Fruit fly (Drosophila melanogaster) whole organism, embryonic: Measurements from ENCODE around the gene CG13995.

ENCODE experiments used
- Adf1 ChIP-seq: fragments of 200-800 bp; sonication (Bioruptor generic); IDR thresholded peaks from 2 replicates; pipeline ENCODE4 v1.3.6; 2022; ENCODE audit warnings: missing biosample characterization, missing genetic modification characterization
- CG10267 ChIP-seq: fragments of 200-800 bp; sonication (Bioruptor generic); optimal IDR thresholded peaks from 2 replicates; lab custom pipeline; 2018; ENCODE audit warnings: missing biosample characterization, mild to moderate bottlenecking, missing genetic modification characterization, moderate library complexity
- CG11560 ChIP-seq: fragments of 200-800 bp; sonication (Bioruptor generic); IDR thresholded peaks from 3 replicates; pipeline ENCODE4 v1.3.6; 2022; ENCODE audit warnings: missing biosample characterization, missing genetic modification characterization
- CG12236 ChIP-seq: fragments of 200-800 bp; sonication (Bioruptor generic); optimal IDR thresholded peaks from 2 replicates; lab custom pipeline; 2016; ENCODE audit warnings: missing biosample characterization, missing genetic modification characterization
- CG12769 ChIP-seq: fragments of 200-800 bp; sonication (Bioruptor generic); optimal IDR thresholded peaks from 2 replicates; lab custom pipeline; 2019; ENCODE audit warnings: missing biosample characterization, mild to moderate bottlenecking, missing genetic modification characterization, moderate library complexity
- CG15514 ChIP-seq: fragments of 200-800 bp; sonication (Bioruptor generic); optimal IDR thresholded peaks from 3 replicates; lab custom pipeline; 2017; ENCODE audit warnings: missing biosample characterization, missing genetic modification characterization, mild to moderate bottlenecking, moderate library complexity, missing genetic modification reagents
- CG16863 ChIP-seq: fragments of 200-800 bp; sonication (Bioruptor generic); optimal IDR thresholded peaks from 3 replicates; lab custom pipeline; 2016; ENCODE audit warnings: missing biosample characterization, missing genetic modification characterization
- CG1792 ChIP-seq: fragments of 200-800 bp; sonication (Bioruptor generic); optimal IDR thresholded peaks from 2 replicates; lab custom pipeline; 2016; ENCODE audit warnings: missing biosample characterization, missing genetic modification characterization
- CG18476 ChIP-seq: fragments of 200-800 bp; sonication (Bioruptor generic); optimal IDR thresholded peaks from 2 replicates; lab custom pipeline; 2016; ENCODE audit warnings: missing biosample characterization, mild to moderate bottlenecking, missing genetic modification characterization
- CG3281 ChIP-seq: fragments of 200-800 bp; sonication (Bioruptor generic); optimal IDR thresholded peaks from 3 replicates; lab custom pipeline; 2017; ENCODE audit warnings: missing biosample characterization, mild to moderate bottlenecking, missing genetic modification characterization
- CG33557 ChIP-seq: fragments of 200-800 bp; sonication (Bioruptor generic); optimal IDR thresholded peaks from 2 replicates; lab custom pipeline; 2019; ENCODE audit warnings: missing biosample characterization, mild to moderate bottlenecking, missing genetic modification characterization, moderate library complexity
- CG34376 ChIP-seq: fragments of 200-800 bp; sonication (Bioruptor generic); optimal IDR thresholded peaks from 2 replicates; lab custom pipeline; 2018; ENCODE audit warnings: missing biosample characterization, mild to moderate bottlenecking, missing genetic modification characterization
- CG4730 ChIP-seq: fragments of 200-800 bp; sonication (Bioruptor generic); IDR thresholded peaks from 2 replicates; pipeline ENCODE4 v1.3.6; 2022; ENCODE audit warnings: missing biosample characterization, missing genetic modification characterization
- CG7271 ChIP-seq: fragments of 200-800 bp; sonication (Bioruptor generic); optimal IDR thresholded peaks from 2 replicates; lab custom pipeline; 2018; ENCODE audit warnings: missing biosample characterization, mild to moderate bottlenecking, missing genetic modification characterization, moderate library complexity
- CG7372 ChIP-seq: fragments of 200-800 bp; sonication (Bioruptor generic); IDR thresholded peaks from 2 replicates; pipeline ENCODE4 v1.3.6; 2022; ENCODE audit warnings: missing biosample characterization, missing genetic modification characterization
- CG7745 ChIP-seq: fragments of 200-800 bp; sonication (Bioruptor generic); optimal IDR thresholded peaks from 2 replicates; lab custom pipeline; 2018; ENCODE audit warnings: missing biosample characterization, mild to moderate bottlenecking, missing genetic modification characterization, moderate library complexity
- CG7839 ChIP-seq: fragments of 200-800 bp; sonication (Bioruptor generic); optimal IDR thresholded peaks from 3 replicates; lab custom pipeline; 2018; ENCODE audit warnings: missing biosample characterization, mild to moderate bottlenecking, missing genetic modification characterization, moderate library complexity
- CG7987 ChIP-seq: fragments of 200-800 bp; sonication (Bioruptor generic); optimal IDR thresholded peaks from 2 replicates; lab custom pipeline; 2018; ENCODE audit warnings: missing biosample characterization, mild to moderate bottlenecking, missing genetic modification characterization, moderate library complexity
- CG8944 ChIP-seq: fragments of 200-800 bp; sonication (Bioruptor generic); optimal IDR thresholded peaks from 3 replicates; lab custom pipeline; 2016; ENCODE audit warnings: missing biosample characterization, missing genetic modification characterization
- CG9797 ChIP-seq: fragments of 200-800 bp; sonication (Bioruptor generic); optimal IDR thresholded peaks from 3 replicates; lab custom pipeline; 2018; ENCODE audit warnings: missing biosample characterization, mild to moderate bottlenecking, missing genetic modification characterization
- CG9817 ChIP-seq: fragments of 200-800 bp; sonication (Bioruptor generic); optimal IDR thresholded peaks from 2 replicates; lab custom pipeline; 2018; ENCODE audit warnings: missing biosample characterization, mild to moderate bottlenecking, missing genetic modification characterization, moderate library complexity
- CHES-1-like ChIP-seq: fragments of 200-800 bp; sonication (Bioruptor generic); optimal IDR thresholded peaks from 2 replicates; lab custom pipeline; 2016; ENCODE audit warnings: missing biosample characterization, missing genetic modification characterization
- Chrac-16 ChIP-seq: fragments of 200-800 bp; sonication (Bioruptor generic); optimal IDR thresholded peaks from 3 replicates; lab custom pipeline; 2016; ENCODE audit warnings: missing biosample characterization, missing genetic modification characterization
- CoRest ChIP-seq: fragments of 200-800 bp; sonication (Bioruptor generic); optimal IDR thresholded peaks from 3 replicates; lab custom pipeline; 2018; ENCODE audit warnings: missing biosample characterization, mild to moderate bottlenecking, missing genetic modification characterization, moderate library complexity
- Deaf1 ChIP-seq: fragments of 200-800 bp; optimal IDR thresholded peaks from 3 replicates; lab custom pipeline; 2019; ENCODE audit warnings: missing biosample characterization, mild to moderate bottlenecking, missing genetic modification characterization, moderate library complexity
- Dek ChIP-seq: fragments of 200-800 bp; sonication (Bioruptor generic); optimal IDR thresholded peaks from 3 replicates; lab custom pipeline; 2019; ENCODE audit warnings: missing biosample characterization, mild to moderate bottlenecking, missing genetic modification characterization, moderate library complexity
- Dp ChIP-seq: fragments of 200-800 bp; sonication (Bioruptor generic); optimal IDR thresholded peaks from 2 replicates; lab custom pipeline; 2018; ENCODE audit warnings: missing biosample characterization, mild to moderate bottlenecking, missing genetic modification characterization, moderate library complexity
- ERR ChIP-seq: fragments of 200-800 bp; sonication (Bioruptor generic); optimal IDR thresholded peaks from 2 replicates; lab custom pipeline; 2016; ENCODE audit warnings: missing biosample characterization, missing genetic modification characterization
- Ets65A ChIP-seq: fragments of 200-800 bp; sonication (Bioruptor generic); peaks from one replicate; lab custom pipeline; 2016; ENCODE audit warnings: missing biosample characterization, missing genetic modification characterization
- Fer3 ChIP-seq: fragments of 200-800 bp; sonication (Bioruptor generic); optimal IDR thresholded peaks from 2 replicates; lab custom pipeline; 2018; ENCODE audit warnings: missing biosample characterization, mild to moderate bottlenecking, missing genetic modification characterization, moderate library complexity
- HLH4C ChIP-seq: fragments of 200-800 bp; sonication (Bioruptor generic); IDR thresholded peaks from 3 replicates; pipeline ENCODE4 v1.3.6; 2022; ENCODE audit warnings: missing biosample characterization, missing genetic modification characterization; ENCODE audit not compliant: partially characterized antibody
- MBD-R2 ChIP-seq: fragments of 200-800 bp; sonication (Bioruptor generic); IDR thresholded peaks from 2 replicates; pipeline ENCODE4 v1.3.6; 2022; ENCODE audit warnings: missing biosample characterization, missing genetic modification characterization
- Oaz ChIP-seq: fragments of 200-800 bp; sonication (Bioruptor generic); IDR thresholded peaks from 2 replicates; pipeline ENCODE4 v1.3.6; 2022; ENCODE audit warnings: missing biosample characterization, missing genetic modification characterization
- Pdp1 ChIP-seq, 2 experiments: fragments of 200-800 bp; sonication (Bioruptor generic); optimal IDR thresholded peaks; 3 replicates each; lab custom pipeline; 2016; ENCODE audit warnings: missing biosample characterization in 2 of 2, missing genetic modification characterization in 2 of 2, mild to moderate bottlenecking in 1 of 2, moderate library complexity in 1 of 2
- Usf ChIP-seq: fragments of 200-800 bp; sonication (Bioruptor generic); optimal IDR thresholded peaks from 2 replicates; lab custom pipeline; 2017; ENCODE audit warnings: missing genotype, missing biosample characterization, missing genetic modification characterization
- amos ChIP-seq: fragments of 200-800 bp; sonication (Bioruptor generic); IDR thresholded peaks from 2 replicates; pipeline ENCODE4 v1.3.6; 2022; ENCODE audit warnings: missing biosample characterization, missing genetic modification characterization; ENCODE audit not compliant: partially characterized antibody
- caup ChIP-seq: fragments of 200-800 bp; sonication (Bioruptor generic); optimal IDR thresholded peaks from 3 replicates; lab custom pipeline; 2017; ENCODE audit warnings: missing biosample characterization, mild to moderate bottlenecking, missing genetic modification characterization, moderate library complexity; ENCODE audit not compliant: severe bottlenecking
- dimm ChIP-seq: fragments of 200-800 bp; sonication (Bioruptor generic); IDR thresholded peaks from 2 replicates; pipeline ENCODE4 v1.3.6; 2022; ENCODE audit warnings: missing biosample characterization, missing genetic modification characterization
- dmrt99B ChIP-seq: fragments of 200-800 bp; sonication (Bioruptor generic); optimal IDR thresholded peaks from 2 replicates; lab custom pipeline; 2018; ENCODE audit warnings: missing biosample characterization, mild to moderate bottlenecking, missing genetic modification characterization, moderate library complexity
- gce ChIP-seq: fragments of 200-800 bp; sonication (Bioruptor generic); IDR thresholded peaks from 3 replicates; pipeline ENCODE4 v1.3.6; 2022; ENCODE audit warnings: missing biosample characterization, missing genetic modification characterization
- ind ChIP-seq: fragments of 200-800 bp; sonication (Bioruptor generic); optimal IDR thresholded peaks from 3 replicates; lab custom pipeline; 2016; ENCODE audit warnings: missing biosample characterization, missing genetic modification characterization
- mld ChIP-seq: fragments of 200-800 bp; sonication (Bioruptor generic); IDR thresholded peaks from 3 replicates; pipeline ENCODE4 v1.3.6; 2022; ENCODE audit warnings: missing biosample characterization, missing genetic modification characterization; ENCODE audit not compliant: partially characterized antibody
- row ChIP-seq: fragments of 200-800 bp; sonication (Bioruptor generic); IDR thresholded peaks from 3 replicates; pipeline ENCODE4 v1.3.6; 2022; ENCODE audit warnings: missing biosample characterization, missing genetic modification characterization
- slp2 ChIP-seq: fragments of 200-800 bp; sonication (Bioruptor generic); optimal IDR thresholded peaks from 2 replicates; lab custom pipeline; 2016; ENCODE audit warnings: missing biosample characterization, missing genetic modification characterization
- sqz ChIP-seq: fragments of 200-800 bp; sonication (Bioruptor generic); optimal IDR thresholded peaks from 3 replicates; lab custom pipeline; 2018; ENCODE audit warnings: missing biosample characterization, mild to moderate bottlenecking, missing genetic modification characterization
- tap ChIP-seq: fragments of 200-800 bp; optimal IDR thresholded peaks from 3 replicates; lab custom pipeline; 2019; ENCODE audit warnings: missing biosample characterization, mild to moderate bottlenecking, missing genetic modification characterization, moderate library complexity
- wor ChIP-seq: fragments of 200-800 bp; sonication (Bioruptor generic); IDR thresholded peaks from 2 replicates; pipeline ENCODE4 v1.3.6; 2022; ENCODE audit warnings: missing biosample characterization, missing genetic modification characterization
- zen2 ChIP-seq: fragments of 200-800 bp; sonication (Bioruptor generic); IDR thresholded peaks from 3 replicates; pipeline ENCODE4 v1.3.6; 2022; ENCODE audit warnings: missing biosample characterization, missing genetic modification characterization; ENCODE audit not compliant: partially characterized antibody

The CG13995 gene

dm6 chr2L:6045972-6046718, 8.0 kb upstream of the CG13995 start, which contains the start of gene Pfas (continued):
- no peak for TF ChIP-seq Usf (GFP tag; lab: Kevin White, UChicago)
- peak; percentile 76 for TF ChIP-seq CG10267 (tag; lab: Kevin White, UChicago)
- TF ChIP-seq CG34376 (GFP tag; lab: Kevin White, UChicago): peak; percentile 83
- peak; percentile 37 for TF ChIP-seq CG8944
- TF ChIP-seq CG12236 (GFP tag; lab: Kevin White, UChicago): no peak
- peak; percentile 53 for TF ChIP-seq Fer3
- TF ChIP-seq Dp (GFP tag; lab: Kevin White, UChicago): peak; percentile 81
- peak; percentile 28 for TF ChIP-seq Chrac-16 (GFP tag; lab: Kevin White, UChicago)
- TF ChIP-seq Pdp1 (GFP tag; optimal IDR thresholded peaks at IDR 0.05; lab: Kevin White, UChicago): peak; percentile 32 to 100
- TF ChIP-seq Adf1 (GFP tag; lab: Robert Waterston, UW): 0 out of 2 replicates have a peak, but pooled peaks have one; percentile 34
- TF ChIP-seq CG9817 (tag; lab: Kevin White, UChicago): peak; percentile 31
- TF ChIP-seq CG15514 (GFP tag; lab: Kevin White, UChicago): peak; percentile 76
- peak; percentile 72 for TF ChIP-seq CHES-1-like (GFP tag; lab: Kevin White, UChicago)
- 0 out of 3 replicates have a peak, but pooled peaks have one; percentile 30 for TF ChIP-seq gce (GFP tag; lab: Robert Waterston, UW)
- TF ChIP-seq sqz (GFP tag; lab: Kevin White, UChicago): no peak
- no peak for TF ChIP-seq Ets65A
- no peak for TF ChIP-seq CG33557
- TF ChIP-seq caup: peak; percentile 79
- peak; percentile 57 for TF ChIP-seq CG1792 (GFP tag; lab: Kevin White, UChicago)
- TF ChIP-seq wor (GFP tag; lab: Robert Waterston, UW): no peak
- TF ChIP-seq slp2: no peak
- no peak for TF ChIP-seq CG12769 (tag; lab: Kevin White, UChicago)
- TF ChIP-seq mld (GFP tag; lab: Robert Waterston, UW): no peak
- TF ChIP-seq CG11560 (tag; lab: Robert Waterston, UW): no peak
- peak; percentile 39; the same call in 1 of the 2 replicates for TF ChIP-seq amos (GFP tag; lab: Robert Waterston, UW)
- TF ChIP-seq CG7987 (GFP tag; lab: Kevin White, UChicago): peak; percentile 74
- TF ChIP-seq row (GFP tag; lab: Robert Waterston, UW): peak; percentile 82
- TF ChIP-seq CG7839: peak; percentile 55
- TF ChIP-seq zen2 (GFP tag; lab: Robert Waterston, UW): no peak
- TF ChIP-seq CG18476 (GFP tag; lab: Kevin White, UChicago): no peak
- TF ChIP-seq CG7745 (tag; lab: Kevin White, UChicago): no peak
- TF ChIP-seq CG9797 (GFP tag; lab: Kevin White, UChicago): no peak
- TF ChIP-seq ind (GFP tag; lab: Kevin White, UChicago): peak; percentile 55
- no peak for TF ChIP-seq CG4730 (GFP tag; lab: Robert Waterston, UW)
- TF ChIP-seq Deaf1 (tag; lab: Kevin White, UChicago): peak; percentile 64
- TF ChIP-seq ERR (GFP tag; lab: Kevin White, UChicago): peak; percentile 46
- TF ChIP-seq CG7372 (GFP tag; lab: Robert Waterston, UW): 0 out of 2 replicates have a peak, but pooled peaks have one; percentile 26
- TF ChIP-seq CoRest (tag; lab: Kevin White, UChicago): peak; percentile 59
- TF ChIP-seq CG7271 (tag; lab: Kevin White, UChicago): no peak
- no peak for TF ChIP-seq Oaz
- TF ChIP-seq CG16863: no peak
- no peak for TF ChIP-seq HLH4C (GFP tag; lab: Robert Waterston, UW)
- TF ChIP-seq tap (tag; lab: Kevin White, UChicago): no peak
- peak; percentile 73 for TF ChIP-seq CG3281 (GFP tag; lab: Kevin White, UChicago)
- peak; percentile 73 for TF ChIP-seq Dek (tag; lab: Kevin White, UChicago)
- TF ChIP-seq dmrt99B (tag; lab: Kevin White, UChicago): no peak
- TF ChIP-seq dimm: no peak
- TF ChIP-seq MBD-R2: peak; percentile 37
